7 worm cellular contexts compared by ENCODE assay signal in the genomic region with DNA sequence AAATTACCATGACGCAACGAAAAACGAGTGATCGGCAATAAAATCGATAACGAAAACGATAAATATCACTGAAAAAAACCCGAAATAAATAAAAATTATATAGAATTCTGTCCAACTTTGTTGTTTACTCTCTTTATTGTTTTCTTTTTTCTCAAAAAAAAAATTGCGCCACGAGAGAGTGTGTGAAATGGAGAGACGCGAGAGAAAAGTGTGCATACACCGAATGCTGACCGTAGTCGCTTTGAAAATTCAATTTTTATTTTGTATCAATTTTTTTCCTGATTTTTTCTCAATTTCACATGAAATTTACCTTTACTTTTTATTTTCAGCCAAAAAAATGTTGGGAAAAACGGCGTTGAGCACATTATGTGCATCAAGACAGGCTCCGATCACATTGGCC.
TF ChIP-seq lines count a peak whose summit lies in the region.

Gene M01F1.4, minus strand, starts transcription at position 126 of the 400 bp plus-strand sequence.
Gene mrpl-35, plus strand, starts transcription at position 330 of the 400 bp plus-strand sequence.

TF ChIP-seq in whole organism, L1 larva, 84 proteins besides CTCF, POLR2A, EP300 and RAD21 (continues in another document):
- no peak for TF ChIP-seq ceh-63 (GFP tag; optimal IDR thresholded peaks at IDR 0.05; lab: Kevin White, UChicago)
- TF ChIP-seq grh-1 (GFP tag; IDR thresholded peaks at IDR 0.05; lab: Robert Waterston, UW): no peak
- TF ChIP-seq F16B12.6 (tag; optimal IDR thresholded peaks at IDR 0.05; lab: Kevin White, UChicago): peak; percentile 90
- TF ChIP-seq pax-3 (tag; optimal IDR thresholded peaks at IDR 0.05; lab: Kevin White, UChicago): no peak
- no peak for TF ChIP-seq lin-39 (tag; optimal IDR thresholded peaks at IDR 0.05; lab: Kevin White, UChicago)
- no peak for TF ChIP-seq ceh-90 (tag; optimal IDR thresholded peaks at IDR 0.05; lab: Kevin White, UChicago)
- TF ChIP-seq ceh-82 (tag; optimal IDR thresholded peaks at IDR 0.05; lab: Kevin White, UChicago): peak in 1 of 3 experiments; percentile 59
- peak; percentile 72 for TF ChIP-seq skn-1 (tag; optimal IDR thresholded peaks at IDR 0.05; lab: Kevin White, UChicago)
- TF ChIP-seq nhr-47 (tag; optimal IDR thresholded peaks at IDR 0.05; lab: Kevin White, UChicago): peak; percentile 38
- no peak for TF ChIP-seq aha-1 (tag; optimal IDR thresholded peaks at IDR 0.05; lab: Kevin White, UChicago)
- peak; percentile 41 for TF ChIP-seq xbp-1 (tag; optimal IDR thresholded peaks at IDR 0.05; lab: Kevin White, UChicago)
- TF ChIP-seq swsn-7 (tag; optimal IDR thresholded peaks at IDR 0.05; lab: Kevin White, UChicago): peak; percentile 28

TF ChIP-seq in whole organism, L2 larva, 48 proteins besides CTCF, POLR2A, EP300 and RAD21 (continues in another document):
- TF ChIP-seq ztf-1 (GFP tag; conservative IDR thresholded peaks at IDR 0.05; lab: Robert Waterston, UW): no peak
- TF ChIP-seq ZK546.5 (tag; optimal IDR thresholded peaks at IDR 0.05; lab: Kevin White, UChicago): no peak
- no peak for TF ChIP-seq lin-39 (tag; optimal IDR thresholded peaks at IDR 0.05; lab: Kevin White, UChicago)
- peak; percentile 21 for TF ChIP-seq F13H6.1 (tag; optimal IDR thresholded peaks at IDR 0.05; lab: Kevin White, UChicago)
- TF ChIP-seq aly-2 (tag; optimal IDR thresholded peaks at IDR 0.05; lab: Kevin White, UChicago): no peak
- TF ChIP-seq egl-27 (tag; optimal IDR thresholded peaks at IDR 0.05; lab: Kevin White, UChicago): no peak
- no peak for TF ChIP-seq nhr-23 (tag; optimal IDR thresholded peaks at IDR 0.05; lab: Kevin White, UChicago)
- TF ChIP-seq sma-3 (GFP tag; optimal IDR thresholded peaks at IDR 0.05; lab: Kevin White, UChicago): no peak
- TF ChIP-seq nhr-25 (tag; optimal IDR thresholded peaks at IDR 0.05; lab: Kevin White, UChicago): no peak
- TF ChIP-seq lsy-2 (tag; optimal IDR thresholded peaks at IDR 0.05; lab: Kevin White, UChicago): peak; percentile 85 to 98
- peak; percentile 2 for TF ChIP-seq gmeb-1 (tag; optimal IDR thresholded peaks at IDR 0.05; lab: Kevin White, UChicago)
- no peak for TF ChIP-seq sem-4 (tag; optimal IDR thresholded peaks at IDR 0.05; lab: Kevin White, UChicago)
- peak; percentile 11 for TF ChIP-seq nhr-129 (tag; optimal IDR thresholded peaks at IDR 0.05; lab: Kevin White, UChicago)

TF ChIP-seq in whole organism, L3 larva, 47 proteins besides CTCF, POLR2A, EP300 and RAD21:
- no peak for TF ChIP-seq unc-39 (tag; optimal IDR thresholded peaks at IDR 0.05; lab: Kevin White, UChicago)
- peak; percentile 65 for TF ChIP-seq snpc-4 (tag; optimal IDR thresholded peaks at IDR 0.05; lab: Kevin White, UChicago)
- TF ChIP-seq nhr-77 (tag; optimal IDR thresholded peaks at IDR 0.05; lab: Kevin White, UChicago): no peak
- peak; percentile 87 for TF ChIP-seq nfya-1 (tag; optimal IDR thresholded peaks at IDR 0.05; lab: Kevin White, UChicago; ENCODE audit: insufficient read depth)
- peak; percentile 62 for TF ChIP-seq lin-15B (tag; optimal IDR thresholded peaks at IDR 0.05; lab: Kevin White, UChicago)
- peak; percentile 45 for TF ChIP-seq hmg-11 (tag; optimal IDR thresholded peaks at IDR 0.05; lab: Kevin White, UChicago)
- TF ChIP-seq elt-2 (tag; optimal IDR thresholded peaks at IDR 0.05; lab: Kevin White, UChicago): peak; percentile 14
- TF ChIP-seq nhr-23 (tag; optimal IDR thresholded peaks at IDR 0.05; lab: Kevin White, UChicago): peak; percentile 3
- peak; percentile 12 for TF ChIP-seq lin-39 (tag; optimal IDR thresholded peaks at IDR 0.05; lab: Kevin White, UChicago)
- TF ChIP-seq pha-4 (tag; optimal IDR thresholded peaks at IDR 0.05; lab: Kevin White, UChicago): peak; percentile 95

TF ChIP-seq in whole organism, L4 larva, 104 proteins besides CTCF, POLR2A, EP300 and RAD21 (continues in another document):
- TF ChIP-seq ceh-32 (tag; optimal IDR thresholded peaks at IDR 0.05; lab: Kevin White, UChicago; ENCODE audit: poor library complexity) (no peak), nhr-6 (tag; optimal IDR thresholded peaks at IDR 0.05; lab: Kevin White, UChicago) (peak; percentile 36), pha-4 (GFP tag; IDR thresholded peaks at IDR 0.05; lab: Robert Waterston, UW) (no peak), pha-4 (tag; optimal IDR thresholded peaks at IDR 0.05; lab: Kevin White, UChicago) (peak; percentile 74), aha-1 (tag; lab: Kevin White, UChicago) (peak; percentile 85), dmd-6 (GFP tag; IDR thresholded peaks at IDR 0.05; lab: Robert Waterston, UW) (peak; percentile 27; the same call in 1 of the 2 replicates), R02D3.7 (tag; optimal IDR thresholded peaks at IDR 0.05; lab: Kevin White, UChicago) (no peak), nhr-28 (tag; optimal IDR thresholded peaks at IDR 0.05; lab: Kevin White, UChicago) (peak; percentile 7), rbr-2 (tag; optimal IDR thresholded peaks at IDR 0.05; lab: Kevin White, UChicago) (peak; percentile 25), daf-16 (GFP tag; optimal IDR thresholded peaks at IDR 0.05; lab: Kevin White, UChicago) (peak in 1 of 2 experiments; percentile 25), daf-16 (tag; optimal IDR thresholded peaks at IDR 0.05; lab: Kevin White, UChicago) (peak; percentile 91), lsy-2 (tag; optimal IDR thresholded peaks at IDR 0.05; lab: Kevin White, UChicago) (peak in 1 of 2 experiments; percentile 97), D1046.2 (GFP tag; IDR thresholded peaks at IDR 0.05; lab: Robert Waterston, UW) (no peak), ztf-7 (tag; optimal IDR thresholded peaks at IDR 0.05; lab: Kevin White, UChicago) (peak; percentile 14)

TF ChIP-seq in whole organism, late embryonic, 69 proteins besides CTCF, POLR2A, EP300 and RAD21:
- TF ChIP-seq ets-4 (tag; optimal IDR thresholded peaks at IDR 0.05; lab: Kevin White, UChicago): no peak
- peak; percentile 35 for TF ChIP-seq unc-42 (tag; optimal IDR thresholded peaks at IDR 0.05; lab: Kevin White, UChicago)
TF ChIP-seq in whole organism, late embryonic: peak in this region for 1.

TF ChIP-seq in whole organism, mixed stage, embryonic, 35 proteins besides CTCF, POLR2A, EP300 and RAD21:
- TF ChIP-seq lsy-2 (tag; optimal IDR thresholded peaks at IDR 0.05; lab: Kevin White, UChicago): peak; percentile 94
- no peak for TF ChIP-seq bed-3 (GFP tag; optimal IDR thresholded peaks at IDR 0.05; lab: Kevin White, UChicago)
- no peak for TF ChIP-seq mls-2 (tag; optimal IDR thresholded peaks at IDR 0.05; lab: Kevin White, UChicago)
- TF ChIP-seq ceh-43 (GFP tag; optimal IDR thresholded peaks at IDR 0.05; lab: Kevin White, UChicago): no peak
- TF ChIP-seq mep-1 (tag; optimal IDR thresholded peaks at IDR 0.05; lab: Kevin White, UChicago): peak; percentile 65
- TF ChIP-seq ces-1 (GFP tag; optimal IDR thresholded peaks at IDR 0.05; lab: Kevin White, UChicago): peak; percentile 51
- no peak for TF ChIP-seq M03D4.4 (tag; optimal IDR thresholded peaks at IDR 0.05; lab: Kevin White, UChicago)
- no peak for TF ChIP-seq snpc-4 (tag; optimal IDR thresholded peaks at IDR 0.05; lab: Kevin White, UChicago)
- no peak for TF ChIP-seq lin-32 (GFP tag; optimal IDR thresholded peaks at IDR 0.05; lab: Kevin White, UChicago)
- no peak for TF ChIP-seq ztf-11 (tag; optimal IDR thresholded peaks at IDR 0.05; lab: Kevin White, UChicago)
- TF ChIP-seq mab-5 (tag; optimal IDR thresholded peaks at IDR 0.05; lab: Kevin White, UChicago): no peak
- no peak for TF ChIP-seq flh-1 (GFP tag; optimal IDR thresholded peaks at IDR 0.05; lab: Kevin White, UChicago)
- TF ChIP-seq lin-13 (tag; optimal IDR thresholded peaks at IDR 0.05; lab: Kevin White, UChicago): no peak
- peak; percentile 21 for TF ChIP-seq nhr-237 (tag; optimal IDR thresholded peaks at IDR 0.05; lab: Kevin White, UChicago)
- TF ChIP-seq ceh-39 (tag; optimal IDR thresholded peaks at IDR 0.05; lab: Kevin White, UChicago): no peak
- no peak for TF ChIP-seq nhr-12 (tag; optimal IDR thresholded peaks at IDR 0.05; lab: Kevin White, UChicago)
- TF ChIP-seq drap-1 (GFP tag; optimal IDR thresholded peaks at IDR 0.05; lab: Kevin White, UChicago): no peak
- TF ChIP-seq unc-39 (tag; optimal IDR thresholded peaks at IDR 0.05; lab: Kevin White, UChicago): no peak
- no peak for TF ChIP-seq elt-1 (tag; optimal IDR thresholded peaks at IDR 0.05; lab: Kevin White, UChicago; ENCODE audit: borderline replicate concordance, insufficient read depth)

TF ChIP-seq in whole organism, young adult, 124 proteins besides CTCF, POLR2A, EP300 and RAD21:
- TF ChIP-seq nhr-27 (tag; optimal IDR thresholded peaks at IDR 0.05; lab: Kevin White, UChicago) (no peak), D2030.7 (GFP tag; IDR thresholded peaks at IDR 0.05; lab: Robert Waterston, UW) (peak; percentile 31; the same call in 1 of the 2 replicates), madf-3 (GFP tag; IDR thresholded peaks at IDR 0.05; lab: Robert Waterston, UW) (no peak), nhr-120 (GFP tag; IDR thresholded peaks at IDR 0.05; lab: Robert Waterston, UW) (0 out of 2 replicates have a peak, but pooled peaks have one; percentile 22), nfya-2 (GFP tag; IDR thresholded peaks at IDR 0.05; lab: Robert Waterston, UW) (no peak), hmg-1.2 (GFP tag; IDR thresholded peaks at IDR 0.05; lab: Robert Waterston, UW) (peak; percentile 97), nhr-80 (tag; optimal IDR thresholded peaks at IDR 0.05; lab: Kevin White, UChicago) (peak; percentile 13), lin-35 (GFP tag; optimal IDR thresholded peaks at IDR 0.05; lab: Kevin White, UChicago) (peak in 1 of 3 experiments; percentile 9), lsl-1 (GFP tag; optimal IDR thresholded peaks at IDR 0.05; lab: Kevin White, UChicago) (peak; percentile 78), dox-1 (GFP tag; IDR thresholded peaks at IDR 0.05; lab: Robert Waterston, UW) (peak; percentile 44), snpc-4 (GFP tag; optimal IDR thresholded peaks at IDR 0.05; lab: Kevin White, UChicago) (no peak), snpc-4 (tag; optimal IDR thresholded peaks at IDR 0.05; lab: Kevin White, UChicago) (peak in 3 of 4 experiments; percentile 6 to 36 (median 27)), F33H1.4 (GFP tag; IDR thresholded peaks at IDR 0.05; lab: Robert Waterston, UW) (peak; percentile 44; the same call in 1 of the 2 replicates), ztf-28 (GFP tag; IDR thresholded peaks at IDR 0.05; lab: Robert Waterston, UW) (no peak), F10E7.11 (tag; optimal IDR thresholded peaks at IDR 0.05; lab: Kevin White, UChicago) (no peak), Y53G8AR.9 (GFP tag; conservative IDR thresholded peaks at IDR 0.05; lab: Robert Waterston, UW) (no peak), lin-40 (tag; optimal IDR thresholded peaks at IDR 0.05; lab: Kevin White, UChicago) (peak; percentile 1), lin-54 (GFP tag; optimal IDR thresholded peaks at IDR 0.05; lab: Kevin White, UChicago) (peak; percentile 16), B0336.3 (GFP tag; IDR thresholded peaks at IDR 0.05; lab: Robert Waterston, UW) (no peak), hlh-26 (GFP tag; conservative IDR thresholded peaks at IDR 0.05; lab: Robert Waterston, UW) (no peak), cebp-1 (GFP tag; IDR thresholded peaks at IDR 0.05; lab: Robert Waterston, UW) (no peak), cebp-1 (tag; optimal IDR thresholded peaks at IDR 0.05; lab: Kevin White, UChicago) (no peak), ztf-25 (GFP tag; IDR thresholded peaks at IDR 0.05; lab: Robert Waterston, UW) (no peak), Y53F4B.3 (GFP tag; IDR thresholded peaks at IDR 0.05; lab: Robert Waterston, UW) (no peak)
